Fruit fly (Drosophila melanogaster) whole organism, adult: ENCODE measurements around the gene dysf.

ENCODE experiments used
- CG14711 ChIP-seq: fragments of 200-800 bp; sonication (Bioruptor generic); optimal IDR thresholded peaks from 2 replicates; lab custom pipeline; 2018; ENCODE audit warnings: missing biosample characterization, mild to moderate bottlenecking, missing genetic modification characterization, moderate library complexity
- CG5204 ChIP-seq: fragments of 200-800 bp; sonication (Bioruptor generic); optimal IDR thresholded peaks from 2 replicates; lab custom pipeline; 2016; ENCODE audit warnings: missing biosample characterization, missing genetic modification characterization
- CG7045 ChIP-seq: fragments of 200-800 bp; sonication (Bioruptor generic); optimal IDR thresholded peaks from 2 replicates; lab custom pipeline; 2017; ENCODE audit warnings: missing biosample characterization, mild to moderate bottlenecking, missing genetic modification characterization
- CG7101 ChIP-seq: fragments of 200-800 bp; sonication (Bioruptor generic); optimal IDR thresholded peaks from 2 replicates; lab custom pipeline; 2018; ENCODE audit warnings: missing biosample characterization, mild to moderate bottlenecking, missing genetic modification characterization, moderate library complexity
- Clk ChIP-seq: fragments of 200-800 bp; sonication (Bioruptor generic); optimal IDR thresholded peaks from 2 replicates; lab custom pipeline; 2017; ENCODE audit warnings: missing biosample characterization, missing genetic modification characterization
- Mnt ChIP-seq: fragments of 200-800 bp; sonication (Bioruptor generic); optimal IDR thresholded peaks from 2 replicates; lab custom pipeline; 2016; ENCODE audit warnings: missing biosample characterization, mild to moderate bottlenecking, missing genetic modification characterization
- bab1 ChIP-seq: fragments of 200-800 bp; sonication (Bioruptor generic); optimal IDR thresholded peaks from 3 replicates; lab custom pipeline; 2019; ENCODE audit warnings: missing biosample characterization, mild to moderate bottlenecking, missing genetic modification characterization, moderate library complexity
- cic ChIP-seq: fragments of 200-800 bp; sonication (Bioruptor generic); optimal IDR thresholded peaks from 2 replicates; lab custom pipeline; 2017; ENCODE audit warnings: missing biosample characterization, mild to moderate bottlenecking, missing genetic modification characterization, moderate library complexity
- ovo ChIP-seq: fragments of 200-800 bp; sonication (Bioruptor generic); optimal IDR thresholded peaks from 2 replicates; lab custom pipeline; 2016; ENCODE audit warnings: missing biosample characterization, missing genetic modification characterization
- tj ChIP-seq: fragments of 200-800 bp; sonication (Bioruptor generic); optimal IDR thresholded peaks from 3 replicates; lab custom pipeline; 2017; ENCODE audit warnings: missing biosample characterization, mild to moderate bottlenecking, missing genetic modification characterization, moderate library complexity

dm6 chr3R:26095551-26095950, 3.0 kb downstream of the dysf start:
- no peak for TF ChIP-seq Clk (GFP tag; lab: Kevin White, UChicago)
- no peak for TF ChIP-seq CG14711 (tag; lab: Kevin White, UChicago)
- TF ChIP-seq CG5204 (GFP tag; lab: Kevin White, UChicago), result no peak
- no peak for TF ChIP-seq bab1 (GFP tag; lab: Kevin White, UChicago)
- TF ChIP-seq Mnt (GFP tag; lab: Kevin White, UChicago), result no peak
- TF ChIP-seq tj, result no peak
- no peak for TF ChIP-seq ovo (GFP tag; lab: Kevin White, UChicago)
- no peak for TF ChIP-seq CG7045 (GFP tag; lab: Kevin White, UChicago)
- TF ChIP-seq cic (GFP tag; lab: Kevin White, UChicago), result no peak
- TF ChIP-seq CG7101 (tag; lab: Kevin White, UChicago), result no peak
